Worm (Caenorhabditis elegans) whole organism, L4/young adult: ENCODE measurements around the gene col-73.

ENCODE experiments used
- W03F9.2 ChIP-seq: fragments of 150-350 bp; optimal IDR thresholded peaks from 2 replicates; lab custom pipeline; 2014; ENCODE audit warnings: missing biosample characterization, missing genetic modification characterization
- him-1 ChIP-seq: sonication (generic microtip); optimal IDR thresholded peaks from 2 replicates; lab custom pipeline; 2016; ENCODE audit warnings: missing genotype, missing genetic modification reagents, missing genetic modification characterization, missing compliant biosample characterization

ce11 chrII:4867476-4867875 is 5.5 kb downstream of the col-73 start, which contains the start of gene col-17:
- TF ChIP-seq him-1 (no peak), W03F9.2 (tag; lab: Kevin White, UChicago) (no peak)
